Worm (Caenorhabditis elegans): ENCODE measurements around the gene F53F1.2.

The F53F1.2 gene

DNA sequence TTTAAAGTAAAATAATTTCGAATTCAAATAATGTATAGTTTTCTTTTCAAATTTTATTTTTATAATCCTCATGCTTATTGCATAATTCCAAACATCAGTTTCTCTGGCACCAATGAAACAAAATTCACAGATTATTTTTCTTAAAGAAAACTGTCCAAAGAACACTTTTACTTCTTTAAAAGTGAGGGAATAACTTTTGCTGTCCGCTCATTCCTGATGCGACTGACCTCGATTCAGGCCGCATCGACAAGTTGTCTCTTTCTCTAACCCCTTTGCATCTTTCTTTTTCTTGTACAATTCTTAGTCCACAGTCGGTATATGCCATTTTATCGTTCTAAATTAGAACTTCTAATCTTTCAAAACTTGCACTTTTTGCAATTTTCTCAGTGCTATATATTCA, at the start of gene F53F1.2:
F53F1.2 (plus strand) TSS at position 306 of the 400 bp plus-strand sequence.
- TF ChIP-seq tab-1 (GFP tag; IDR thresholded peaks at IDR 0.05), result no peak
- TF ChIP-seq med-1 (GFP tag; optimal IDR thresholded peaks at IDR 0.05; ENCODE audit: insufficient read depth), result no peak
- no peak for TF ChIP-seq ztf-29 (GFP tag; IDR thresholded peaks at IDR 0.05)
- no peak for TF ChIP-seq ref-1 (GFP tag; conservative IDR thresholded peaks at IDR 0.05)
- TF ChIP-seq T22C8.4 (GFP tag; IDR thresholded peaks at IDR 0.05), result no peak

DNA sequence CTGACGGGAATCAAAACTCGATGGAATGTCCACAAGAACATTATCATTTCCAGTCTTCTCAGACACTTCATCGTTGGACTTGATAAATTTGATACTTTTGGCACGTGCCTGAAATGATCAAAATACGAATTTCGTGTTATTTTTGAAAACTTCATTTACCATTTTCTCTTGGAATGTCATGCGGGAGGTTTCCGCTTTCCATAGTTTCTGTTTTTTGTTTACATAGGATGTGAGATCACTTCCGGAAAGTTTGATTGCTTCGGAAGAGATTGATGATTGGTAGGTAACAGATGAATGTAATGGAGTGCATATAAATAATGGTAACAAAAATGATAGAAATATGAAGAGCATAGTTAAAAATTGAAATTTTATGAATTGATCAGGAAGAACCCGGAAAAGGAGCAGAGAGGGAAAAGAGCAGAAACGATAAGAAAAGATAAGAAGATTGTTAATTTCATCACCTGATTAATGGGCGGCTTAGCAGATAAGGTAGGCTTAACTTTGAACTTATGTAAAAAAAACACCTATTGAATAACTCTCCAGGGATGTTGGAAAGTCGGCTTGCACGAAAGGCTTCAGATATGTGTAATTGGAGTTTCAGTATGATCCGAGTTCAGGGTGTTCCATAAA, 48.8 kb upstream of the F53F1.2 start, which contains the start of gene F32H5.1:
F32H5.1 (minus strand) TSS at position 386 of the 630 bp plus-strand sequence.
- no peak for TF ChIP-seq ztf-29 (GFP tag; IDR thresholded peaks at IDR 0.05)

DNA sequence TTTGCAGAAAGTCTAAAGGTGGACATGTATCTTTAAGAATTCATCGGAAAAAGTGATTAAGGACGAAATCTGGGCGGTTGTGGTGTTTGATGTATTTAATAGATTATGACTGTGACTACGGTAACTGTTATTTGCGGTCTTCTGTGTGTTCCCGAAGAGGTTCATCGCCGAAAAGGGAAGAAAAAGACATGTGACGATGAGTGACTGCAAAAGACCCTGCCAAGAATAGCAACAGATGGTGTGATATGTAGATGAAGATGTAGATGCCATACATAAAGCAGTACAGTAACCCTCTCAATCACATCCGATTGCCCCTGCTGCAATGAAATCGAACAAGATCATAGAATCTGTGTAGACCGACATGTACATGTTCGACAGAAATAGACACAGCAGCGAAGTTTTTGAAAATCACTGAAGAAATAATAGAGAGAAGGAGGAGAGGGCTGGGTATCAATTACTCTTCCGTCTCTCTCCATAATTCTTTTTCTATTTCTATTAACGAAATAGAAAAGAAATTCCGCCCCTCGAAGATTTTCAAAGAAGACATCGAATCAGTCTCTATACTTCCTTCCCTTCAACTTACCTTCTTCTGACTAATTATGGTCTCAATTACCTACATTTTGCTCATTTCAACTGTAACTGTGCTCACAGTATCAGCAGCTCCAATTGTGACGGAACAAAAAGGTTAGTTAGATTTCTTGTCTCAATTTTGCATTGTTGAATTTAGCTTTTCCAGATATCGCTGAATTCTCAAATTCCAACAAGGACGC, 47.6 kb upstream of the F53F1.2 start, which contains the start of gene F32H5.3:
F32H5.3 (plus strand) TSS at position 513 of the 770 bp plus-strand sequence.
- no peak for TF ChIP-seq ztf-29 (GFP tag; IDR thresholded peaks at IDR 0.05)
- no peak for TF ChIP-seq T22C8.4 (GFP tag; IDR thresholded peaks at IDR 0.05)
- TF ChIP-seq med-1 (GFP tag; optimal IDR thresholded peaks at IDR 0.05; ENCODE audit: insufficient read depth), result no peak
- no peak for TF ChIP-seq cog-1 (tag; optimal IDR thresholded peaks at IDR 0.05)
- no peak for TF ChIP-seq klf-2 (GFP tag; conservative IDR thresholded peaks at IDR 0.05)
- no peak for TF ChIP-seq flt-1 (GFP tag; IDR thresholded peaks at IDR 0.05)
- no peak for TF ChIP-seq ref-1 (GFP tag; conservative IDR thresholded peaks at IDR 0.05)
- no peak for TF ChIP-seq ztf-23 (GFP tag; IDR thresholded peaks at IDR 0.05)

DNA sequence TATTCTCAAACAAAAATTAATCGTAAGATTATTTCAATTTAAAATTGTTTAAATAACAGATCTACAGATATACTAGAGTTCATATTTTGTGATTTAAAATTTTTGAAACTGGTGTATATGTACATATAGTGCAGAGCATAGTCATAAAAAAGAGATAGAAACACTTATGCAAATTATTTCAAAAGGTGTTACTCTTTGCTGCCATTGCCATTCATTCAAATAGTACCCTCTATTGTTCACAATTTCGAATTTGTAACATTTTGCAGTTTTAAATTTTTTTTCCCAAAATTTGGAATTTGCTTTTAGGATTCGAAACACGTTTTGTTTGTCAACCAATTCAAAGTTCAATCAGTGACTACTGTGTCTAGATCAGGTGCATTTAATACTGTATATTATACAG, 46.4 kb upstream of the F53F1.2 start, which contains the start of gene F32H5.4:
F32H5.4 (plus strand) TSS at position 301 of the 400 bp plus-strand sequence.
- TF ChIP-seq ztf-23 (GFP tag; IDR thresholded peaks at IDR 0.05), result no peak
- TF ChIP-seq T22C8.4 (GFP tag; IDR thresholded peaks at IDR 0.05), result no peak
- no peak for TF ChIP-seq ref-1 (GFP tag; conservative IDR thresholded peaks at IDR 0.05)
- no peak for TF ChIP-seq cog-1 (tag; optimal IDR thresholded peaks at IDR 0.05)
- TF ChIP-seq flt-1 (GFP tag; IDR thresholded peaks at IDR 0.05), result no peak
- TF ChIP-seq ztf-29 (GFP tag; IDR thresholded peaks at IDR 0.05), result no peak
- TF ChIP-seq med-1 (GFP tag; optimal IDR thresholded peaks at IDR 0.05; ENCODE audit: insufficient read depth), result no peak
- no peak for TF ChIP-seq klf-2 (GFP tag; conservative IDR thresholded peaks at IDR 0.05)
- TF ChIP-seq tab-1 (GFP tag; IDR thresholded peaks at IDR 0.05), result no peak

DNA sequence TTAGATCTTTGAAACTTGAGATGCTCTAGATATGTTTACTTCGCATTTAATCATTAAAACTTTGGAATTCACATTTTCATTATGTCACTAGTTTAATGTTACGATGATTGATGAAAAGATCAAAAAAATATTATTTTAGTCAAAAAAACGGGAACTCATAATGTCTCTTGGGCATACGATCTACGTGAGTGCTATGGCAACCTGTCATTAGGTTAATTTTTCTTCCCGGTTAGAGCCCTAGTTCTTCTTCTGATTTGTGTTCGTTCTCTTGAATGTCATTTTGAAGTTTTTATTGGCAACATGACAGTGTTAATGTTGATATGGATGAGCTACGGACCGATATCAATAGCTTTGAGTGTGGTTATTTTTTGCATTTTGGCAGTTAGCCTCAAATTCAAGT, 43.2 kb upstream of the F53F1.2 start, which contains the start of gene srg-46:
srg-46 (plus strand) TSS at position 301 of the 400 bp plus-strand sequence.
- TF ChIP-seq ztf-29 (GFP tag; IDR thresholded peaks at IDR 0.05) (no peak), ref-1 (GFP tag; conservative IDR thresholded peaks at IDR 0.05) (no peak), cog-1 (tag; optimal IDR thresholded peaks at IDR 0.05) (no peak), ztf-23 (GFP tag; IDR thresholded peaks at IDR 0.05) (no peak), tab-1 (GFP tag; IDR thresholded peaks at IDR 0.05) (no peak), med-1 (GFP tag; optimal IDR thresholded peaks at IDR 0.05; ENCODE audit: insufficient read depth) (no peak), flt-1 (GFP tag; IDR thresholded peaks at IDR 0.05) (no peak), T22C8.4 (GFP tag; IDR thresholded peaks at IDR 0.05) (no peak), klf-2 (GFP tag; conservative IDR thresholded peaks at IDR 0.05) (no peak)

ce11 chrV:13364227-13364626, 42.4 kb upstream of the F53F1.2 start:
- TF ChIP-seq flt-1 (GFP tag; IDR thresholded peaks at IDR 0.05) (no peak), tab-1 (GFP tag; IDR thresholded peaks at IDR 0.05) (no peak), T22C8.4 (GFP tag; IDR thresholded peaks at IDR 0.05) (no peak), ref-1 (GFP tag; conservative IDR thresholded peaks at IDR 0.05) (no peak), ztf-29 (GFP tag; IDR thresholded peaks at IDR 0.05) (no peak), klf-2 (GFP tag; conservative IDR thresholded peaks at IDR 0.05) (no peak), med-1 (GFP tag; optimal IDR thresholded peaks at IDR 0.05; ENCODE audit: insufficient read depth) (no peak)

DNA sequence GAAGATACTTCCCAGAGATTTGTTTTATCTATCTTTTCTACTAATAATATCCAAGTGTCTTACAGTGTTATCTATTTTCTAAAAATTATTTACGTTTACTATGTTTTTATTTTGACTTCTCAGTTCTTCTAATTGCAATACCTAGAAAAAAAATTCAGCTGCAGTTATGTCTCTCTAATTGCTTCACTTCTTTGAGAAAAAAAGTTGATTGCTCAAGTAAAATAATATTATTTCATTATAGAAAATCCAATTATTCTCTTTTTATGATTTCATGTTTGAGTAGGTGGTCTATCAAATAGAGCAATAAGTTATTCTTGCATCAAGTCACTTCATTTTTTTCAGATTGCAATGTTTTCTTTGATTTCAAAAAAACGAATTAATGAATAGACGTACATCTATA, 40.1 kb upstream of the F53F1.2 start:
- TF ChIP-seq ref-1 (GFP tag; conservative IDR thresholded peaks at IDR 0.05), result no peak
- TF ChIP-seq T22C8.4 (GFP tag; IDR thresholded peaks at IDR 0.05), result no peak
- no peak for TF ChIP-seq tab-1 (GFP tag; IDR thresholded peaks at IDR 0.05)
- TF ChIP-seq flt-1 (GFP tag; IDR thresholded peaks at IDR 0.05), result no peak
- TF ChIP-seq klf-2 (GFP tag; conservative IDR thresholded peaks at IDR 0.05), result no peak
- no peak for TF ChIP-seq med-1 (GFP tag; optimal IDR thresholded peaks at IDR 0.05; ENCODE audit: insufficient read depth)

- no peak for TF ChIP-seq cog-1 (tag; optimal IDR thresholded peaks at IDR 0.05)
- TF ChIP-seq flt-1 (GFP tag; IDR thresholded peaks at IDR 0.05), result no peak
- TF ChIP-seq ztf-23 (GFP tag; IDR thresholded peaks at IDR 0.05), result no peak
- no peak for TF ChIP-seq klf-2 (GFP tag; conservative IDR thresholded peaks at IDR 0.05)
- no peak for TF ChIP-seq med-1 (GFP tag; optimal IDR thresholded peaks at IDR 0.05; ENCODE audit: insufficient read depth)
- no peak for TF ChIP-seq T22C8.4 (GFP tag; IDR thresholded peaks at IDR 0.05)
- TF ChIP-seq ref-1 (GFP tag; conservative IDR thresholded peaks at IDR 0.05), result no peak
Observed at ce11 chrV:13367024-13367423, 39.6 kb upstream of the F53F1.2 start, which contains the start of gene srx-125. TSS of gene srx-125 (plus strand) at chrV:13367324.

ce11 chrV:13369663-13370062, 37.0 kb upstream of the F53F1.2 start:
- TF ChIP-seq tab-1 (GFP tag; IDR thresholded peaks at IDR 0.05) (no peak), ref-1 (GFP tag; conservative IDR thresholded peaks at IDR 0.05) (no peak), ztf-23 (GFP tag; IDR thresholded peaks at IDR 0.05) (no peak), ztf-29 (GFP tag; IDR thresholded peaks at IDR 0.05) (no peak), T22C8.4 (GFP tag; IDR thresholded peaks at IDR 0.05) (no peak), flt-1 (GFP tag; IDR thresholded peaks at IDR 0.05) (no peak), cog-1 (tag; optimal IDR thresholded peaks at IDR 0.05) (no peak), klf-2 (GFP tag; conservative IDR thresholded peaks at IDR 0.05) (no peak), med-1 (GFP tag; optimal IDR thresholded peaks at IDR 0.05; ENCODE audit: insufficient read depth) (no peak)
